Worm (Caenorhabditis elegans): ENCODE data around the gene C06C6.8.

DNA sequence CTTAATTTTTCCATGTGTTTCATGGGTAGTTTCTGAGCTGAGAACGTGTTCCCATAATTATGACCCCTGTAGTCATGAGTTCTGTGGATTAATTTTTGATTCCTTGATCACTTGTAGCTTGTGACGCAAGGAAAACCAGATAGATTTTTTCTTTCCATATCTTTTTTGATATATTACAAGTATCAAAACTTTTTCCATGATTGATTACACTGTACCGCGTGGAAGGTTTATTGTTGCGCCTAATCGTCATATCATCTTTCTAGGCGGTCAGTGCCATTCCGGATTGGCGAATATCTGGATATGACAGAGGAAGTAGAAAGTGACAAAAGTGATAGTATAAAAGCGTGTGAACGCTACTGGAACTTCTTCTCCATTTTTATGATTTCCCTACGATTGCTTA, 49.6 kb downstream of the C06C6.8 start, which contains the start of gene ZK285.2:
- TF ChIP-seq ama-1 (optimal IDR thresholded peaks at IDR 0.05) = no peak
- no peak for TF ChIP-seq ama-1 (GFP tag; optimal IDR thresholded peaks at IDR 0.05)
- no peak for TF ChIP-seq ZK185.1 (tag; optimal IDR thresholded peaks at IDR 0.05; ENCODE audit: poor library complexity, severe bottlenecking)

Measured in whole organism, young adult.